Worm (Caenorhabditis elegans) whole organism, midembryonic: ENCODE data around the gene ptpn-22.
A peak's percentile ranks its signal among the peaks of the same experiment; 100 is the strongest.

Experiments
- T22C8.4 ChIP-seq: fragments of 200-800 bp; sonication (Bioruptor generic); IDR thresholded peaks from 2 replicates; pipeline ENCODE4 v1.3.6; 2022; ENCODE audit warnings: missing genetic modification characterization, missing compliant biosample characterization
- flt-1 ChIP-seq: fragments of 200-800 bp; sonication (Bioruptor generic); IDR thresholded peaks from 2 replicates; pipeline ENCODE4 v1.3.6; 2022; ENCODE audit warnings: missing genetic modification characterization, missing compliant biosample characterization
- klf-2 ChIP-seq: fragments of 200-800 bp; sonication (Bioruptor generic); conservative IDR thresholded peaks from 2 replicates; pipeline ENCODE4 v1.3.6; 2022; ENCODE audit warnings: missing genetic modification reagents, missing genetic modification characterization, missing compliant biosample characterization
- med-1 ChIP-seq: sonication (generic microtip); optimal IDR thresholded peaks from 2 replicates; lab custom pipeline; 2017; ENCODE audit warnings: missing genetic modification characterization, mild to moderate bottlenecking, missing compliant biosample characterization, antibody characterized with exemption, missing genetic modification reagents; ENCODE audit not compliant: insufficient read depth
- ztf-23 ChIP-seq: fragments of 200-800 bp; sonication (Bioruptor generic); IDR thresholded peaks from 2 replicates; pipeline ENCODE4 v1.3.6; 2022; ENCODE audit warnings: missing genetic modification reagents, missing genetic modification characterization, missing compliant biosample characterization

- TF ChIP-seq med-1 (GFP tag; lab: Kevin White, UChicago) (no peak), T22C8.4 (GFP tag; lab: Robert Waterston, UW) (no peak), ztf-23 (GFP tag; lab: Robert Waterston, UW) (0 out of 2 replicates have a peak, but pooled peaks have one; percentile 28), flt-1 (GFP tag; lab: Robert Waterston, UW) (no peak), klf-2 (GFP tag; lab: Robert Waterston, UW) (no peak)
Measured at ce11 chrIV:1769074-1769473, 29.0 kb upstream of the ptpn-22 start.
